Fruit fly (Drosophila melanogaster): ENCODE measurements around the gene CG12883.
A peak's percentile ranks its signal among the peaks of the same experiment; 100 is the strongest.

The CG12883 gene

DNA sequence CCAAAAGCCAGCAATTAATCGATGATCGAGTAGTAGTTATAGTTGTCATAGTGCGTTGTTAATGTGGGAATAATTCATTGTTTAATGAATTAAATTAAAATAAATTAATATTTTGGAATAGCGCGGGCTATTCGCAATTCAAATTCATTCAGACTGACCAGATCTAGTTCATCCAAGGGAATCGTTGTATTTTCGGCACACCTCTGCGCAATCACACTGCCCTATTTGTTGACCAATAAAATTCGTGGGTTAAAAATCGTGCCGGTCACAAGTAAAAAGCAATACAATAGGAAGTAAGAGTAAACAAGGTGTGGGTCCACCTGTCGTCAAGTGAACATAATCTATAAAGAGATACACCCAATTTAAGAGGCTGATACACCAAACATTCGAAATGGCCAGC is at the start of gene CG12883:
Gene CG12883 (plus strand): TSS at position 273 of the 400 bp plus-strand sequence.
- TF ChIP-seq BEAF-32 (GFP tag; optimal IDR thresholded peaks at IDR 0.05) (peak; percentile 12), E2f2 (GFP tag; IDR thresholded peaks at IDR 0.05) (peak; percentile 90), Dad (GFP tag; optimal IDR thresholded peaks at IDR 0.05) (no peak), CG32532 (GFP tag; IDR thresholded peaks at IDR 0.05) (no peak), ERR (GFP tag; optimal IDR thresholded peaks at IDR 0.05) (no peak), Nf-YB (GFP tag; optimal IDR thresholded peaks at IDR 0.05) (peak; percentile 84), mld (GFP tag; IDR thresholded peaks at IDR 0.05; ENCODE audit: partially characterized antibody) (no peak), kah (GFP tag; optimal IDR thresholded peaks at IDR 0.05) (no peak), bbx (GFP tag; IDR thresholded peaks at IDR 0.05; ENCODE audit: partially characterized antibody) (peak; percentile 8; the same call in 1 of the 2 replicates), Nf-YC (tag; optimal IDR thresholded peaks at IDR 0.05) (peak; percentile 84), pho (GFP tag; optimal IDR thresholded peaks at IDR 0.05) (no peak), chinmo (GFP tag; IDR thresholded peaks at IDR 0.05; ENCODE audit: partially characterized antibody) (0 out of 4 replicates have a peak, but pooled peaks have one; percentile 16), CG32767 (GFP tag; IDR thresholded peaks at IDR 0.05) (no peak), CG6689 (GFP tag; IDR thresholded peaks at IDR 0.05) (no peak), chm (GFP tag; IDR thresholded peaks at IDR 0.05) (no peak), CoRest (tag; optimal IDR thresholded peaks at IDR 0.05) (no peak), Pdp1 (GFP tag; optimal IDR thresholded peaks at IDR 0.05) (no peak), Aef1 (GFP tag; IDR thresholded peaks at IDR 0.05) (no peak), unc-4 (GFP tag; IDR thresholded peaks at IDR 0.05; ENCODE audit: partially characterized antibody) (0 out of 2 replicates have a peak, but pooled peaks have one; percentile 33), Neu2 (GFP tag; optimal IDR thresholded peaks at IDR 0.05; ENCODE audit: borderline replicate concordance) (no peak), CG4617 (GFP tag; optimal IDR thresholded peaks at IDR 0.05; ENCODE audit: borderline replicate concordance) (peak; percentile 3), salm (tag; optimal IDR thresholded peaks at IDR 0.05) (no peak), MESR4 (GFP tag; optimal IDR thresholded peaks at IDR 0.05) (peak; percentile 46), lmd (GFP tag; IDR thresholded peaks at IDR 0.05) (no peak), BtbVII (GFP tag; optimal IDR thresholded peaks at IDR 0.05) (no peak), CG15514 (GFP tag; optimal IDR thresholded peaks at IDR 0.05) (peak; percentile 52), ci (GFP tag; IDR thresholded peaks at IDR 0.05) (0 out of 3 replicates have a peak, but pooled peaks have one; percentile 12), CG12659 (GFP tag; optimal IDR thresholded peaks at IDR 0.05) (peak; percentile 5), CG34422 (GFP tag; IDR thresholded peaks at IDR 0.05) (peak; percentile 14; the same call in 1 of the 3 replicates), vvl (GFP tag; IDR thresholded peaks at IDR 0.05) (peak; percentile 54; the same call in 1 of the 2 replicates), zen (tag; optimal IDR thresholded peaks at IDR 0.05) (no peak), CG15269 (tag; optimal IDR thresholded peaks at IDR 0.05) (no peak), CG14860 (GFP tag; IDR thresholded peaks at IDR 0.05; ENCODE audit: partially characterized antibody) (no peak), CG2712 (tag; optimal IDR thresholded peaks at IDR 0.05) (no peak), ind (GFP tag; optimal IDR thresholded peaks at IDR 0.05) (no peak), wdn (GFP tag; IDR thresholded peaks at IDR 0.05) (no peak), Dp (GFP tag; optimal IDR thresholded peaks at IDR 0.05) (peak; percentile 82), HLH3B (GFP tag; IDR thresholded peaks at IDR 0.05) (no peak), Dip2 (GFP tag; IDR thresholded peaks at IDR 0.05) (no peak), MBD-R2 (GFP tag; IDR thresholded peaks at IDR 0.05) (peak; percentile 66), CG18262 (tag; optimal IDR thresholded peaks at IDR 0.05) (no peak), yki (optimal IDR thresholded peaks at IDR 0.05) (no peak), Elba2 (GFP tag; optimal IDR thresholded peaks at IDR 0.05) (peak; percentile 63), CG12769 (tag; optimal IDR thresholded peaks at IDR 0.05) (no peak), CG4404 (GFP tag; IDR thresholded peaks at IDR 0.05) (no peak), CG7963 (GFP tag; IDR thresholded peaks at IDR 0.05; ENCODE audit: partially characterized antibody) (no peak), CG8388 (GFP tag; optimal IDR thresholded peaks at IDR 0.05) (no peak), tll (GFP tag; optimal IDR thresholded peaks at IDR 0.05) (no peak), Taf1 (GFP tag; IDR thresholded peaks at IDR 0.05) (no peak), pzg (GFP tag; optimal IDR thresholded peaks at IDR 0.05) (peak; percentile 59)

Data from whole organism, embryonic.